Fruit fly (Drosophila melanogaster) whole organism, embryonic: ENCODE measurements around the gene Sec23.
A peak's percentile ranks its signal among the peaks of the same experiment; 100 is the strongest.

Source experiments
- Abd-B ChIP-seq: fragments of 200-800 bp; sonication (Bioruptor generic); optimal IDR thresholded peaks from 2 replicates; lab custom pipeline; 2018; ENCODE audit warnings: missing biosample characterization, mild to moderate bottlenecking, missing genetic modification characterization, moderate library complexity
- Aef1 ChIP-seq: fragments of 200-800 bp; sonication (Bioruptor generic); IDR thresholded peaks from 3 replicates; pipeline ENCODE4 v1.3.6; 2022; ENCODE audit warnings: missing biosample characterization, missing genetic modification characterization
- Bgb ChIP-seq: fragments of 200-800 bp; sonication (Bioruptor generic); IDR thresholded peaks from 2 replicates; pipeline ENCODE4 v1.3.6; 2022; ENCODE audit warnings: missing biosample characterization, missing genetic modification characterization; ENCODE audit not compliant: partially characterized antibody
- BtbVII ChIP-seq: fragments of 200-800 bp; sonication (Bioruptor generic); optimal IDR thresholded peaks from 3 replicates; lab custom pipeline; 2017; ENCODE audit warnings: missing biosample characterization, mild to moderate bottlenecking, missing genetic modification characterization
- CG11085 ChIP-seq: fragments of 200-800 bp; sonication (Bioruptor generic); IDR thresholded peaks from 2 replicates; pipeline ENCODE4 v1.3.6; 2022; ENCODE audit warnings: missing biosample characterization, missing genetic modification characterization
- CG11560 ChIP-seq: fragments of 200-800 bp; sonication (Bioruptor generic); IDR thresholded peaks from 3 replicates; pipeline ENCODE4 v1.3.6; 2022; ENCODE audit warnings: missing biosample characterization, missing genetic modification characterization
- CG12391 ChIP-seq: fragments of 200-800 bp; sonication (Bioruptor generic); optimal IDR thresholded peaks from 3 replicates; lab custom pipeline; 2018; ENCODE audit warnings: missing biosample characterization, mild to moderate bottlenecking, missing genetic modification characterization, moderate library complexity
- CG13123 ChIP-seq: fragments of 200-800 bp; sonication (Bioruptor generic); optimal IDR thresholded peaks from 2 replicates; lab custom pipeline; 2016; ENCODE audit warnings: missing biosample characterization, missing genetic modification characterization
- CG13287 ChIP-seq: fragments of 200-800 bp; sonication (Bioruptor generic); IDR thresholded peaks from 2 replicates; pipeline ENCODE4 v1.3.6; 2022; ENCODE audit warnings: missing biosample characterization, missing genetic modification characterization; ENCODE audit not compliant: partially characterized antibody
- CG16779 ChIP-seq: fragments of 200-800 bp; sonication (Bioruptor generic); IDR thresholded peaks from 2 replicates; pipeline ENCODE4 v1.3.6; 2022; ENCODE audit warnings: missing biosample characterization, missing genetic modification characterization
- CG1792 ChIP-seq: fragments of 200-800 bp; sonication (Bioruptor generic); optimal IDR thresholded peaks from 2 replicates; lab custom pipeline; 2016; ENCODE audit warnings: missing biosample characterization, missing genetic modification characterization
- CG18476 ChIP-seq: fragments of 200-800 bp; sonication (Bioruptor generic); optimal IDR thresholded peaks from 2 replicates; lab custom pipeline; 2016; ENCODE audit warnings: missing biosample characterization, mild to moderate bottlenecking, missing genetic modification characterization
- CG3995 ChIP-seq: fragments of 200-800 bp; sonication (Bioruptor generic); optimal IDR thresholded peaks from 3 replicates; lab custom pipeline; 2016; ENCODE audit warnings: missing biosample characterization, missing genetic modification characterization
- CG4282 ChIP-seq: fragments of 200-800 bp; sonication (Bioruptor generic); optimal IDR thresholded peaks from 2 replicates; lab custom pipeline; 2016; ENCODE audit warnings: missing biosample characterization, missing genetic modification characterization
- CG4707 ChIP-seq: fragments of 200-800 bp; sonication (Bioruptor generic); optimal IDR thresholded peaks from 2 replicates; lab custom pipeline; 2018; ENCODE audit warnings: missing biosample characterization, mild to moderate bottlenecking, missing genetic modification characterization, moderate library complexity
- CG5180 ChIP-seq: fragments of 200-800 bp; sonication (Bioruptor generic); optimal IDR thresholded peaks from 3 replicates; lab custom pipeline; 2017; ENCODE audit warnings: missing biosample characterization, missing genetic modification characterization, mild to moderate bottlenecking, moderate library complexity, missing genetic modification reagents
- CG5953 ChIP-seq: fragments of 200-800 bp; sonication (Bioruptor generic); IDR thresholded peaks from 2 replicates; pipeline ENCODE4 v1.3.6; 2022; ENCODE audit warnings: missing biosample characterization, missing genetic modification characterization
- CG8388 ChIP-seq: fragments of 200-800 bp; sonication (Bioruptor generic); optimal IDR thresholded peaks from 2 replicates; lab custom pipeline; 2019; ENCODE audit warnings: missing biosample characterization, mild to moderate bottlenecking, missing genetic modification characterization, moderate library complexity
- CG8765 ChIP-seq: fragments of 200-800 bp; sonication (Bioruptor generic); IDR thresholded peaks from 2 replicates; pipeline ENCODE4 v1.3.6; 2022; ENCODE audit warnings: missing biosample characterization, missing genetic modification characterization
- CG8924 ChIP-seq: fragments of 200-800 bp; optimal IDR thresholded peaks from 3 replicates; lab custom pipeline; 2019; ENCODE audit warnings: missing biosample characterization, mild to moderate bottlenecking, missing genetic modification characterization, moderate library complexity
- CTCF ChIP-seq: fragments of 200-800 bp; sonication (Bioruptor generic); optimal IDR thresholded peaks from 2 replicates; lab custom pipeline; 2017; ENCODE audit warnings: missing biosample characterization, mild to moderate bottlenecking, missing genetic modification characterization, moderate library complexity
- H15 ChIP-seq: fragments of 200-800 bp; sonication (Bioruptor generic); IDR thresholded peaks from 3 replicates; pipeline ENCODE4 v1.3.6; 2022; ENCODE audit warnings: missing biosample characterization, missing genetic modification characterization
- HLH4C ChIP-seq: fragments of 200-800 bp; sonication (Bioruptor generic); IDR thresholded peaks from 3 replicates; pipeline ENCODE4 v1.3.6; 2022; ENCODE audit warnings: missing biosample characterization, missing genetic modification characterization; ENCODE audit not compliant: partially characterized antibody
- Hr3 ChIP-seq: fragments of 200-800 bp; sonication (Bioruptor generic); optimal IDR thresholded peaks from 3 replicates; lab custom pipeline; 2016; ENCODE audit warnings: missing biosample characterization, missing genetic modification characterization
- Lpt ChIP-seq: fragments of >200 bp; optimal IDR thresholded peaks from 2 replicates; lab custom pipeline; 2018; ENCODE audit warnings: missing biosample characterization, missing genetic modification characterization
- Mad ChIP-seq: fragments of 200-800 bp; sonication (Bioruptor generic); optimal IDR thresholded peaks from 2 replicates; lab custom pipeline; 2016; ENCODE audit warnings: missing biosample characterization, missing genetic modification characterization
- Rfx ChIP-seq: fragments of 200-800 bp; sonication (Bioruptor generic); IDR thresholded peaks from 2 replicates; pipeline ENCODE4 v1.3.6; 2022; ENCODE audit warnings: missing biosample characterization, missing genetic modification characterization
- Sin3A ChIP-seq: fragments of >200 bp; optimal IDR thresholded peaks from 2 replicates; lab custom pipeline; 2018
- abd-A ChIP-seq: fragments of 200-800 bp; sonication (Bioruptor generic); optimal IDR thresholded peaks from 3 replicates; lab custom pipeline; 2019; ENCODE audit warnings: missing biosample characterization, mild to moderate bottlenecking, missing genetic modification characterization, moderate library complexity
- az2 ChIP-seq: fragments of 200-800 bp; sonication (Bioruptor generic); optimal IDR thresholded peaks from 3 replicates; lab custom pipeline; 2016; ENCODE audit warnings: missing biosample characterization, missing genetic modification characterization
- bab2 ChIP-seq: fragments of 200-800 bp; sonication (Bioruptor generic); optimal IDR thresholded peaks from 2 replicates; lab custom pipeline; 2016; ENCODE audit warnings: missing biosample characterization, missing genetic modification characterization
- bowl ChIP-seq: fragments of 200-800 bp; sonication (Bioruptor generic); IDR thresholded peaks from 2 replicates; pipeline ENCODE4 v1.3.6; 2022; ENCODE audit warnings: missing biosample characterization, missing genetic modification characterization
- bsh ChIP-seq, 2 experiments: fragments of 200-800 bp; sonication (Bioruptor generic); optimal IDR thresholded peaks; 2 replicates each; lab custom pipeline; 2017 to 2018; ENCODE audit warnings: mild to moderate bottlenecking in 2 of 2, missing biosample characterization in 2 of 2, missing genetic modification characterization in 2 of 2, moderate library complexity in 1 of 2
- cas ChIP-seq: fragments of 200-800 bp; sonication (Bioruptor generic); IDR thresholded peaks from 2 replicates; pipeline ENCODE4 v1.3.6; 2022; ENCODE audit warnings: missing biosample characterization, missing genetic modification characterization
- crol ChIP-seq: fragments of 200-800 bp; sonication (Bioruptor generic); IDR thresholded peaks from 2 replicates; pipeline ENCODE4 v1.3.6; 2022; ENCODE audit warnings: missing biosample characterization, missing genetic modification characterization
- ems ChIP-seq: fragments of 200-800 bp; sonication (Bioruptor generic); optimal IDR thresholded peaks from 3 replicates; lab custom pipeline; 2016; ENCODE audit warnings: missing biosample characterization, missing genetic modification characterization
- h ChIP-seq: fragments of >200 bp; optimal IDR thresholded peaks from 2 replicates; lab custom pipeline; 2017
- hb ChIP-seq: fragments of 200-800 bp; sonication (Bioruptor generic); IDR thresholded peaks from 3 replicates; pipeline ENCODE4 v1.3.6; 2022; ENCODE audit warnings: missing biosample characterization, missing genetic modification characterization; ENCODE audit not compliant: partially characterized antibody
- hbn ChIP-seq: fragments of 200-800 bp; sonication (Bioruptor generic); IDR thresholded peaks from 2 replicates; pipeline ENCODE4 v1.3.6; 2022; ENCODE audit warnings: missing biosample characterization, missing genetic modification characterization; ENCODE audit not compliant: partially characterized antibody
- insv ChIP-seq, 2 experiments: fragments of 200-800 bp; sonication (Bioruptor generic); optimal IDR thresholded peaks; 3 replicates each; lab custom pipeline; 2016 to 2018; ENCODE audit warnings: missing biosample characterization in 2 of 2, missing genetic modification characterization in 2 of 2
- knrl ChIP-seq: fragments of 200-800 bp; sonication (Bioruptor generic); IDR thresholded peaks from 3 replicates; pipeline ENCODE4 v1.3.6; 2022; ENCODE audit warnings: missing biosample characterization, missing genetic modification characterization; ENCODE audit not compliant: partially characterized antibody
- lab ChIP-seq: fragments of 200-800 bp; sonication (Bioruptor generic); optimal IDR thresholded peaks from 3 replicates; lab custom pipeline; 2017; ENCODE audit warnings: missing biosample characterization, missing genetic modification characterization, mild to moderate bottlenecking, moderate library complexity, missing genetic modification reagents
- lov ChIP-seq, 2 experiments: fragments of 200-800 bp in 1 of 2; fragments of >200 bp in 1 of 2; sonication (Bioruptor generic) in 1 of 2; IDR thresholded peaks in 1 of 2; optimal IDR thresholded peaks in 1 of 2; 2 replicates in 1 of 2; 3 replicates in 1 of 2; pipeline versions ENCODE4 v1.3.6 to Lab custom; 2017 to 2022; ENCODE audit warnings: missing biosample characterization in 1 of 2, missing genetic modification characterization in 1 of 2
- scrt ChIP-seq: fragments of 200-800 bp; sonication (Bioruptor generic); optimal IDR thresholded peaks from 2 replicates; lab custom pipeline; 2018; ENCODE audit warnings: missing biosample characterization, mild to moderate bottlenecking, missing genetic modification characterization, moderate library complexity
- sima ChIP-seq: fragments of 200-800 bp; sonication (Bioruptor generic); optimal IDR thresholded peaks from 2 replicates; lab custom pipeline; 2016; ENCODE audit warnings: missing biosample characterization, missing genetic modification characterization
- trem ChIP-seq: fragments of 200-800 bp; optimal IDR thresholded peaks from 3 replicates; lab custom pipeline; 2019; ENCODE audit warnings: missing biosample characterization, mild to moderate bottlenecking, missing genetic modification characterization, moderate library complexity
- trh ChIP-seq: fragments of 200-800 bp; sonication (Bioruptor generic); optimal IDR thresholded peaks from 2 replicates; lab custom pipeline; 2016; ENCODE audit warnings: missing biosample characterization, missing genetic modification characterization
- ttk ChIP-seq: fragments of 200-800 bp; sonication (Bioruptor generic); IDR thresholded peaks from 2 replicates; pipeline ENCODE4 v2.1.2; 2022; ENCODE audit warnings: missing biosample characterization, missing genetic modification characterization
- tx ChIP-seq: fragments of 200-800 bp; sonication (Bioruptor generic); optimal IDR thresholded peaks from 2 replicates; lab custom pipeline; 2016; ENCODE audit warnings: missing biosample characterization, missing genetic modification characterization

Sec23 gene

dm6 chr3R:5668928-5669739 lies 20.3 kb downstream of the Sec23 start, which contains the start of the genes Xe7 and Atg17 (continued):
- TF ChIP-seq trem (tag; lab: Kevin White, UChicago) (peak; percentile 99), HLH4C (GFP tag; lab: Robert Waterston, UW) (peak; percentile 58), CG8388 (GFP tag; lab: Kevin White, UChicago) (peak; percentile 85), Abd-B (GFP tag; lab: Kevin White, UChicago) (peak; percentile 96), cas (GFP tag; lab: Robert Waterston, UW) (peak; percentile 66; the same call in 1 of the 2 replicates), h (lab: Kevin White, UChicago) (no peak), lov (optimal IDR thresholded peaks at IDR 0.05; lab: Kevin White, UChicago) (no peak), lov (GFP tag; IDR thresholded peaks at IDR 0.05; lab: Robert Waterston, UW) (peak; percentile 54; the same call in 1 of the 3 replicates), CG11085 (peak; percentile 90), Bgb (peak; percentile 53), bab2 (GFP tag; lab: Kevin White, UChicago) (peak; percentile 92), H15 (GFP tag; lab: Robert Waterston, UW) (peak; percentile 87), Rfx (GFP tag; lab: Robert Waterston, UW) (peak; percentile 94), CG16779 (GFP tag; lab: Robert Waterston, UW) (peak; percentile 67), abd-A (tag; lab: Kevin White, UChicago) (no peak), Hr3 (GFP tag; lab: Kevin White, UChicago) (peak; percentile 94), CTCF (GFP tag; lab: Kevin White, UChicago) (peak; percentile 25), tx (peak; percentile 88), CG13123 (GFP tag; lab: Kevin White, UChicago) (peak; percentile 78), CG8924 (tag; lab: Kevin White, UChicago) (peak; percentile 89), Lpt (no peak), CG13287 (GFP tag; lab: Robert Waterston, UW) (peak; percentile 40; the same call in 1 of the 2 replicates), Sin3A (lab: Kevin White, UChicago) (peak; percentile 96), trh (GFP tag; lab: Kevin White, UChicago) (peak; percentile 92), ttk (peak; percentile 82), az2 (GFP tag; lab: Kevin White, UChicago) (peak; percentile 91), CG8765 (GFP tag; lab: Robert Waterston, UW) (peak; percentile 72), CG11560 (peak; percentile 89), bsh (GFP tag; optimal IDR thresholded peaks at IDR 0.05; lab: Kevin White, UChicago) (peak; percentile 3 to 86), hbn (GFP tag; lab: Robert Waterston, UW) (no peak), sima (GFP tag; lab: Kevin White, UChicago) (no peak), hb (GFP tag; lab: Robert Waterston, UW) (peak; percentile 60; the same call in 1 of the 3 replicates), crol (peak; percentile 99), CG4282 (GFP tag; lab: Kevin White, UChicago) (peak; percentile 61), CG4707 (GFP tag; lab: Kevin White, UChicago) (peak; percentile 16), Aef1 (GFP tag; lab: Robert Waterston, UW) (peak; percentile 90), CG12391 (tag; lab: Kevin White, UChicago) (peak; percentile 94), Mad (GFP tag; lab: Kevin White, UChicago) (peak; percentile 86), knrl (peak; percentile 71), CG1792 (GFP tag; lab: Kevin White, UChicago) (peak; percentile 43), CG3995 (GFP tag; lab: Kevin White, UChicago) (peak; percentile 64), CG5953 (peak; percentile 57; the same call in 1 of the 2 replicates), insv (GFP tag; optimal IDR thresholded peaks at IDR 0.05; lab: Kevin White, UChicago) (peak in 1 of 2 experiments; percentile 70), lab (GFP tag; lab: Kevin White, UChicago) (peak; percentile 90), bowl (GFP tag; lab: Robert Waterston, UW) (no peak), BtbVII (GFP tag; lab: Kevin White, UChicago) (peak; percentile 77), ems (GFP tag; lab: Kevin White, UChicago) (peak; percentile 84), scrt (GFP tag; lab: Kevin White, UChicago) (peak; percentile 69), CG18476 (GFP tag; lab: Kevin White, UChicago) (peak; percentile 81), CG5180 (GFP tag; lab: Kevin White, UChicago) (no peak)
